Fruit fly (Drosophila melanogaster) whole organism, pupa: ENCODE data around the gene hfp.
A peak's percentile ranks its signal among the peaks of the same experiment; 100 is the strongest.

Experiments
- CG10348 ChIP-seq: fragments of 200-800 bp; sonication (Bioruptor generic); IDR thresholded peaks from 2 replicates; pipeline ENCODE4 v1.3.6; 2022; ENCODE audit warnings: missing biosample characterization, missing genetic modification characterization
- CG12605 ChIP-seq: fragments of 200-800 bp; sonication (Bioruptor generic); IDR thresholded peaks from 2 replicates; pipeline ENCODE4 v1.3.6; 2022; ENCODE audit warnings: missing biosample characterization, missing genetic modification characterization
- CG13204 ChIP-seq: fragments of 200-800 bp; sonication (Bioruptor generic); optimal IDR thresholded peaks from 2 replicates; lab custom pipeline; 2018; ENCODE audit warnings: missing biosample characterization, mild to moderate bottlenecking, missing genetic modification characterization, moderate library complexity
- CG14655 ChIP-seq: fragments of 200-800 bp; sonication (Bioruptor generic); optimal IDR thresholded peaks from 3 replicates; lab custom pipeline; 2017; ENCODE audit warnings: mild to moderate bottlenecking, missing biosample characterization, missing genetic modification reagents, missing genetic modification characterization
- CG15710 ChIP-seq: fragments of 200-800 bp; sonication (Bioruptor generic); optimal IDR thresholded peaks from 2 replicates; lab custom pipeline; 2018; ENCODE audit warnings: missing biosample characterization, mild to moderate bottlenecking, missing genetic modification characterization, moderate library complexity
- CG17806 ChIP-seq: fragments of 200-800 bp; sonication (Bioruptor generic); optimal IDR thresholded peaks from 2 replicates; lab custom pipeline; 2018; ENCODE audit warnings: missing biosample characterization, mild to moderate bottlenecking, missing genetic modification characterization, moderate library complexity
- CG32121 ChIP-seq: fragments of 200-800 bp; sonication (Bioruptor generic); IDR thresholded peaks from 2 replicates; pipeline ENCODE4 v1.3.6; 2022; ENCODE audit warnings: missing biosample characterization, missing genetic modification characterization
- CG34367 ChIP-seq: fragments of 200-800 bp; sonication (Bioruptor generic); optimal IDR thresholded peaks from 2 replicates; lab custom pipeline; 2018; ENCODE audit warnings: missing biosample characterization, mild to moderate bottlenecking, missing genetic modification characterization
- CG4496 ChIP-seq: fragments of 200-800 bp; sonication (Bioruptor generic); IDR thresholded peaks from 3 replicates; pipeline ENCODE4 v1.3.6; 2022; ENCODE audit warnings: missing biosample characterization, missing genetic modification characterization
- CG8159 ChIP-seq: fragments of 200-800 bp; sonication (Bioruptor generic); optimal IDR thresholded peaks from 3 replicates; lab custom pipeline; 2018; ENCODE audit warnings: missing biosample characterization, mild to moderate bottlenecking, missing genetic modification characterization, moderate library complexity
- CG8301 ChIP-seq: fragments of 200-800 bp; sonication (Bioruptor generic); optimal IDR thresholded peaks from 2 replicates; lab custom pipeline; 2018; ENCODE audit warnings: missing biosample characterization, mild to moderate bottlenecking, missing genetic modification characterization
- CG9948 ChIP-seq: fragments of 200-800 bp; sonication (Bioruptor generic); optimal IDR thresholded peaks from 2 replicates; lab custom pipeline; 2018; ENCODE audit warnings: missing biosample characterization, mild to moderate bottlenecking, missing genetic modification characterization, moderate library complexity
- D1 ChIP-seq: fragments of 200-800 bp; sonication (Bioruptor generic); optimal IDR thresholded peaks from 2 replicates; lab custom pipeline; 2018; ENCODE audit warnings: missing biosample characterization, mild to moderate bottlenecking, missing genetic modification characterization, moderate library complexity
- EcR ChIP-seq: fragments of 200-800 bp; sonication (Bioruptor generic); optimal IDR thresholded peaks from 3 replicates; lab custom pipeline; 2019; ENCODE audit warnings: missing biosample characterization, missing genetic modification characterization, mild to moderate bottlenecking, moderate library complexity, missing genetic modification reagents
- Ets98B ChIP-seq: fragments of 200-800 bp; sonication (Bioruptor generic); IDR thresholded peaks from 2 replicates; pipeline ENCODE4 v1.3.6; 2022; ENCODE audit warnings: missing biosample characterization, missing genetic modification characterization
- Pif1A ChIP-seq: fragments of 200-800 bp; sonication (Bioruptor generic); optimal IDR thresholded peaks from 3 replicates; lab custom pipeline; 2016; ENCODE audit warnings: missing biosample characterization, missing genetic modification characterization
- Pif1B ChIP-seq: fragments of 200-800 bp; sonication (Bioruptor generic); optimal IDR thresholded peaks from 3 replicates; lab custom pipeline; 2016; ENCODE audit warnings: missing biosample characterization, missing genetic modification characterization
- Snoo ChIP-seq: fragments of 200-800 bp; sonication (Bioruptor generic); optimal IDR thresholded peaks from 3 replicates; lab custom pipeline; 2017; ENCODE audit warnings: missing biosample characterization, mild to moderate bottlenecking, missing genetic modification characterization, inconsistent platforms
- fd96Ca ChIP-seq: fragments of 200-800 bp; sonication (Bioruptor generic); IDR thresholded peaks from 3 replicates; pipeline ENCODE4 v1.3.6; 2022; ENCODE audit warnings: missing biosample characterization, missing genetic modification characterization
- gl ChIP-seq: fragments of 200-800 bp; sonication (Bioruptor generic); optimal IDR thresholded peaks from 2 replicates; lab custom pipeline; 2018; ENCODE audit warnings: missing biosample characterization, mild to moderate bottlenecking, missing genetic modification characterization
- rn ChIP-seq: fragments of 200-800 bp; sonication (Bioruptor generic); IDR thresholded peaks from 2 replicates; pipeline ENCODE4 v1.3.6; 2022; ENCODE audit warnings: missing biosample characterization, missing genetic modification characterization

Gene hfp

dm6 chr3L:1502086-1502893 is at the start of gene hfp, which contains the start of gene Psa:
Gene hfp, minus strand, starts transcription at chr3L:1502590.
Gene Psa, plus strand, starts transcription at chr3L:1502843.
- TF ChIP-seq rn (GFP tag; lab: Robert Waterston, UW) (no peak), CG10348 (GFP tag; lab: Robert Waterston, UW) (no peak), Pif1A (GFP tag; lab: Kevin White, UChicago) (no peak)

- TF ChIP-seq CG17806 (no peak), CG4496 (GFP tag; lab: Robert Waterston, UW) (no peak), CG12605 (GFP tag; lab: Robert Waterston, UW) (no peak), CG15710 (no peak), CG32121 (no peak), Pif1A (GFP tag; lab: Kevin White, UChicago) (no peak), CG8301 (tag; lab: Kevin White, UChicago) (no peak), CG8159 (no peak), EcR (GFP tag; lab: Kevin White, UChicago) (no peak)
- TF ChIP-seq, all 21 proteins: peak for 0
Measured at dm6 chr3L:1550914-1551313, 48.5 kb upstream of the hfp start.

dm6 chr3L:1549634-1550071 is 47.3 kb upstream of the hfp start:
- TF ChIP-seq CG8159 = no peak
- TF ChIP-seq fd96Ca (GFP tag; lab: Robert Waterston, UW) = no peak
- no peak for TF ChIP-seq CG15710
- no peak for TF ChIP-seq EcR (GFP tag; lab: Kevin White, UChicago)
- no peak for TF ChIP-seq rn (GFP tag; lab: Robert Waterston, UW)
- 0 out of 3 replicates have a peak, but pooled peaks have one; percentile 19 for TF ChIP-seq CG4496 (GFP tag; lab: Robert Waterston, UW)
- no peak for TF ChIP-seq Pif1B (GFP tag; lab: Kevin White, UChicago)
- no peak for TF ChIP-seq CG17806

- TF ChIP-seq CG10348 (GFP tag; lab: Robert Waterston, UW) = no peak
- TF ChIP-seq CG8301 (tag; lab: Kevin White, UChicago) = no peak
- no peak for TF ChIP-seq rn (GFP tag; lab: Robert Waterston, UW)
- no peak for TF ChIP-seq CG17806
- no peak for TF ChIP-seq Snoo (tag; lab: Kevin White, UChicago)
- TF ChIP-seq CG34367 = no peak
- no peak for TF ChIP-seq CG32121
- no peak for TF ChIP-seq Pif1A (GFP tag; lab: Kevin White, UChicago)
- TF ChIP-seq CG13204 (GFP tag; lab: Kevin White, UChicago) = no peak
- no peak for TF ChIP-seq CG14655 (GFP tag; lab: Kevin White, UChicago)
- no peak for TF ChIP-seq Ets98B (GFP tag; lab: Robert Waterston, UW)
- TF ChIP-seq EcR (GFP tag; lab: Kevin White, UChicago) = no peak
- no peak for TF ChIP-seq D1 (tag; lab: Kevin White, UChicago)
- TF ChIP-seq CG12605 (GFP tag; lab: Robert Waterston, UW) = no peak
- no peak for TF ChIP-seq CG15710
- no peak for TF ChIP-seq fd96Ca (GFP tag; lab: Robert Waterston, UW)
- no peak for TF ChIP-seq gl (tag; lab: Kevin White, UChicago)
- TF ChIP-seq CG9948 (tag; lab: Kevin White, UChicago) = no peak
- TF ChIP-seq CG4496 (GFP tag; lab: Robert Waterston, UW) = no peak
Measured at dm6 chr3L:1549148-1549547, 46.8 kb upstream of the hfp start.

dm6 chr3L:1548345-1548970 is 46.1 kb upstream of the hfp start:
- TF ChIP-seq CG10348 (GFP tag; lab: Robert Waterston, UW) = no peak
- peak; percentile 18 for TF ChIP-seq CG8159
- no peak for TF ChIP-seq Ets98B (GFP tag; lab: Robert Waterston, UW)
- no peak for TF ChIP-seq CG17806
- no peak for TF ChIP-seq Pif1A (GFP tag; lab: Kevin White, UChicago)
- no peak for TF ChIP-seq Pif1B (GFP tag; lab: Kevin White, UChicago)
- TF ChIP-seq CG15710 = peak; percentile 41
- TF ChIP-seq CG34367 = peak; percentile 7
- TF ChIP-seq rn (GFP tag; lab: Robert Waterston, UW) = no peak
- peak; percentile 5 for TF ChIP-seq CG9948 (tag; lab: Kevin White, UChicago)
- TF ChIP-seq fd96Ca (GFP tag; lab: Robert Waterston, UW) = no peak
- TF ChIP-seq CG13204 (GFP tag; lab: Kevin White, UChicago) = no peak
- TF ChIP-seq EcR (GFP tag; lab: Kevin White, UChicago) = no peak
- no peak for TF ChIP-seq CG12605 (GFP tag; lab: Robert Waterston, UW)
- no peak for TF ChIP-seq CG4496 (GFP tag; lab: Robert Waterston, UW)
- no peak for TF ChIP-seq CG8301 (tag; lab: Kevin White, UChicago)
- peak; percentile 54 for TF ChIP-seq Snoo (tag; lab: Kevin White, UChicago)
- TF ChIP-seq D1 (tag; lab: Kevin White, UChicago) = no peak

- no peak for TF ChIP-seq CG15710
- TF ChIP-seq fd96Ca (GFP tag; lab: Robert Waterston, UW) = no peak
Measured at dm6 chr3L:1547117-1547507, 44.7 kb upstream of the hfp start.
